Worm (Caenorhabditis elegans) whole organism, young adult: ENCODE data around the gene F44F4.3.
"Not testable (repeated sequence)": the region's sequence is repeated elsewhere in the genome, so short reads cannot be mapped to it uniquely, and the experiment has no call there.

Experiments used
- F22D6.2 ChIP-seq: sonication (generic microtip); optimal IDR thresholded peaks from 2 replicates; lab custom pipeline; 2016; ENCODE audit warnings: mild to moderate bottlenecking, missing genetic modification characterization, missing compliant biosample characterization
- F37B4.10 ChIP-seq: fragments of 200-800 bp; sonication (Bioruptor generic); IDR thresholded peaks from 2 replicates; pipeline ENCODE4 v1.3.6; 2022; ENCODE audit warnings: missing genetic modification characterization, missing compliant biosample characterization
- F52B5.7 ChIP-seq: sonication (generic microtip); optimal IDR thresholded peaks from 2 replicates; lab custom pipeline; 2016; ENCODE audit warnings: mild to moderate bottlenecking, missing genetic modification characterization, missing compliant biosample characterization
- Y53F4B.3 ChIP-seq: fragments of 200-800 bp; sonication (Bioruptor generic); IDR thresholded peaks from 2 replicates; pipeline ENCODE4 v1.3.6; 2022; ENCODE audit warnings: missing genetic modification reagents, missing genetic modification characterization, missing compliant biosample characterization
- aptf-2 ChIP-seq: fragments of 200-800 bp; sonication (Bioruptor generic); conservative IDR thresholded peaks from 2 replicates; pipeline ENCODE4 v1.3.6; 2022; ENCODE audit warnings: missing genetic modification reagents, missing genetic modification characterization, missing compliant biosample characterization
- attf-3 ChIP-seq: fragments of 200-800 bp; sonication (Bioruptor generic); conservative IDR thresholded peaks from 2 replicates; pipeline ENCODE4 v1.3.6; 2022; ENCODE audit warnings: missing genetic modification reagents, missing genetic modification characterization, missing compliant biosample characterization
- cebp-2 ChIP-seq: fragments of 200-800 bp; sonication (Bioruptor generic); IDR thresholded peaks from 2 replicates; pipeline ENCODE4 v1.3.6; 2022; ENCODE audit warnings: missing genetic modification characterization, missing compliant biosample characterization
- ceh-100 ChIP-seq: fragments of 200-800 bp; sonication (Bioruptor generic); IDR thresholded peaks from 2 replicates; pipeline ENCODE4 v1.3.6; 2022; ENCODE audit warnings: missing genetic modification reagents, missing genetic modification characterization, missing compliant biosample characterization
- let-526 ChIP-seq: fragments of 200-800 bp; sonication (Bioruptor generic); IDR thresholded peaks from 2 replicates; pipeline ENCODE4 v1.3.6; 2022; ENCODE audit warnings: missing genetic modification reagents, missing genetic modification characterization, missing compliant biosample characterization
- lin-40 ChIP-seq: sonication (generic microtip); optimal IDR thresholded peaks from 2 replicates; lab custom pipeline; 2016; ENCODE audit warnings: missing genetic modification characterization, mild to moderate bottlenecking, missing compliant biosample characterization, missing genotype, missing genetic modification reagents
- nfya-2 ChIP-seq: fragments of 200-800 bp; sonication (Bioruptor generic); IDR thresholded peaks from 2 replicates; pipeline ENCODE4 v1.3.6; 2022; ENCODE audit warnings: missing genetic modification reagents, missing genetic modification characterization, missing compliant biosample characterization
- pbrm-1 ChIP-seq: fragments of 200-800 bp; sonication (Bioruptor generic); IDR thresholded peaks from 2 replicates; pipeline ENCODE4 v1.3.6; 2022; ENCODE audit warnings: missing genetic modification reagents, missing genetic modification characterization, missing compliant biosample characterization
- sptf-2 ChIP-seq: fragments of 200-800 bp; sonication (Bioruptor generic); optimal IDR thresholded peaks from 2 replicates; lab custom pipeline; 2018; ENCODE audit warnings: mild to moderate bottlenecking, missing genetic modification characterization, missing compliant biosample characterization
- tlf-1 ChIP-seq: fragments of 200-800 bp; sonication (Bioruptor generic); optimal IDR thresholded peaks from 2 replicates; lab custom pipeline; 2018; ENCODE audit warnings: mild to moderate bottlenecking, missing genetic modification characterization, missing compliant biosample characterization

DNA sequence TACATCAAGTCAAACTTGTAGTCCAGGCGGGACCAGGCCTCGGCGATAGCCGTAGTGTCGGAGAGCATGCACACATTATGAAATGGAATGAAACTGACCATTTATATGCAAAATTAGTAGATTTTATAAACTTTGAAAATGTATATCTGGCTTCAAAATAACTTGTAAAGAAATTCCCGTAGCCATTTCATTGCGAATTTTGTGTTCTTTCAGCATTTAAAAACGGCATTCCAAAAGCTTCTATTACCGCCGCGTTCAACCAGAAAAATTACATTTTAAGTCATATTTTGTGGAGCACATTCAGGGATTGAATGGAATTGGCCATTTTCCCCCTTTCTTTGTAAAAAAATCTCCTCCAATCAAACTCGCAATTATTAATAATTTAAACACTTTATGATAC, 37.2 kb upstream of the F44F4.3 start, which contains the start of gene Y19D2B.1:
- not testable (repeated sequence) for TF ChIP-seq attf-3; Y53F4B.3; let-526 (GFP tag; lab: Robert Waterston, UW); aptf-2 (GFP tag; lab: Robert Waterston, UW); F52B5.7 (tag; lab: Kevin White, UChicago); lin-40; cebp-2; sptf-2 (GFP tag; lab: Kevin White, UChicago); ceh-100 (GFP tag; lab: Robert Waterston, UW); F22D6.2; tlf-1 (GFP tag; lab: Kevin White, UChicago); F37B4.10 (GFP tag; lab: Robert Waterston, UW); pbrm-1 (GFP tag; lab: Robert Waterston, UW); nfya-2
